Worm (Caenorhabditis elegans): ENCODE measurements around the gene M02D8.6.

DNA sequence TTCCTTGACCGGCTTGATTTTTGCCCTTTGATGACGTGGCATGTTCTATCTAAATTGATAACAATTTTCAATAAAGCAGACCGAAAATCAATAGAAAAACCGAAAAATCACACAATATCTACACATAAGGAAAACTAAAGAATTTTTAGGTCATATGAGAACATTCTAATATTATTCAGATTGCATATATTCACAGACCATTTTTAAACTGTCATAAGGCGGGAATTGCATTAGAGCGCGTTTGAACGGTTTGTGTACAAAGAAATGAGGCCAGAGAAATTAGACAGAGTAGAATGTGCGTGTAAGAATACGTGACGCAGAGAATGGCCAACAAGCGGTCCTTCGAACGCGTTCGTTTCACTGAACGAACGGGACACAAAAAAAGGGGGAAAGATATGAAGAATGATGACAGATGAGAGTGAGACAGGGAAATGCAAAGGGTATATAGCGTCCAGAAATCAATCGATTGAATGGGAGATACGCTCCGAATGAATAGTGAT lies 5.3 kb upstream of the M02D8.6 start, which contains the start of gene M02D8.3:
- TF ChIP-seq ztf-4 (tag; optimal IDR thresholded peaks at IDR 0.05), result no peak
- no peak for TF ChIP-seq ama-1 (optimal IDR thresholded peaks at IDR 0.05)
- TF ChIP-seq nhr-23 (tag; optimal IDR thresholded peaks at IDR 0.05), result peak; percentile 87
- TF ChIP-seq nhr-25 (tag; optimal IDR thresholded peaks at IDR 0.05), result peak; percentile 83
- TF ChIP-seq nhr-237 (tag; optimal IDR thresholded peaks at IDR 0.05), result no peak
- no peak for TF ChIP-seq pqm-1 (tag; optimal IDR thresholded peaks at IDR 0.05)
- peak; percentile 88 for TF ChIP-seq pha-4 (tag; optimal IDR thresholded peaks at IDR 0.05)
- no peak for TF ChIP-seq nhr-77 (tag; optimal IDR thresholded peaks at IDR 0.05)
- peak; percentile 50 for TF ChIP-seq nfya-1 (tag; optimal IDR thresholded peaks at IDR 0.05; ENCODE audit: insufficient read depth)
- TF ChIP-seq lin-15B (tag; optimal IDR thresholded peaks at IDR 0.05), result peak; percentile 22
- peak; percentile 38 for TF ChIP-seq snpc-4 (tag; optimal IDR thresholded peaks at IDR 0.05)
